Worm (Caenorhabditis elegans) whole organism, L3 larva: ENCODE measurements around the gene C30G7.2.

Source experiments
- R02D3.7 ChIP-seq: fragments of 150-350 bp; optimal IDR thresholded peaks from 2 replicates; lab custom pipeline; 2014; ENCODE audit warnings: missing biosample characterization, missing genetic modification characterization
- ZK546.5 ChIP-seq: sonication (generic microtip); optimal IDR thresholded peaks from 2 replicates; lab custom pipeline; 2017; ENCODE audit warnings: missing biosample characterization, missing genetic modification characterization
- aly-2 ChIP-seq: fragments of 150-350 bp; optimal IDR thresholded peaks from 2 replicates; lab custom pipeline; 2014; ENCODE audit warnings: missing biosample characterization, missing genetic modification characterization
- ceh-28 ChIP-seq: fragments of 150-350 bp; optimal IDR thresholded peaks from 2 replicates; lab custom pipeline; 2014; ENCODE audit warnings: missing biosample characterization, missing genetic modification reagents, missing genetic modification characterization
- ceh-82 ChIP-seq: fragments of 150-350 bp; optimal IDR thresholded peaks from 2 replicates; lab custom pipeline; 2014; ENCODE audit warnings: missing biosample characterization, missing genetic modification characterization
- ceh-9 ChIP-seq: sonication (generic microtip); optimal IDR thresholded peaks from 2 replicates; lab custom pipeline; 2018; ENCODE audit warnings: missing biosample characterization, missing genetic modification characterization
- egl-27 ChIP-seq: sonication (generic microtip); optimal IDR thresholded peaks from 4 replicates; lab custom pipeline; 2017; ENCODE audit warnings: missing biosample characterization, missing genetic modification reagents, missing genetic modification characterization
- elt-1 ChIP-seq: fragments of 150-350 bp; optimal IDR thresholded peaks from 2 replicates; lab custom pipeline; 2014; ENCODE audit warnings: missing biosample characterization, missing genetic modification characterization
- elt-3 ChIP-seq, 3 experiments: fragments of 150-350 bp in 1 of 3; sonication (generic microtip) in 2 of 3; optimal IDR thresholded peaks; 2 replicates in 2 of 3; 4 replicates in 1 of 3; lab custom pipeline; 2014 to 2017; ENCODE audit warnings: missing biosample characterization in 3 of 3, missing genetic modification characterization in 3 of 3
- eor-1 ChIP-seq, 2 experiments: fragments of 150-350 bp; optimal IDR thresholded peaks; 2 replicates each; lab custom pipeline; 2014 to 2018; ENCODE audit warnings: missing biosample characterization in 2 of 2, missing genetic modification characterization in 2 of 2
- fkh-2 ChIP-seq: fragments of 150-350 bp; optimal IDR thresholded peaks from 2 replicates; lab custom pipeline; 2014; ENCODE audit warnings: missing biosample characterization, missing genetic modification reagents, missing genetic modification characterization
- fos-1 ChIP-seq: fragments of 150-350 bp; optimal IDR thresholded peaks from 2 replicates; lab custom pipeline; 2014; ENCODE audit warnings: missing biosample characterization, missing genetic modification characterization
- jun-1 ChIP-seq: fragments of 150-350 bp; optimal IDR thresholded peaks from 2 replicates; lab custom pipeline; 2014; ENCODE audit warnings: missing biosample characterization, missing genetic modification reagents, missing genetic modification characterization
- lin-15B ChIP-seq: fragments of 150-350 bp; optimal IDR thresholded peaks from 2 replicates; lab custom pipeline; 2014; ENCODE audit warnings: missing biosample characterization, missing genetic modification characterization
- lin-39 ChIP-seq: fragments of 150-350 bp; optimal IDR thresholded peaks from 2 replicates; lab custom pipeline; 2018; ENCODE audit warnings: missing biosample characterization, missing genetic modification reagents, missing genetic modification characterization
- lsy-12 ChIP-seq: sonication (generic microtip); optimal IDR thresholded peaks from 2 replicates; lab custom pipeline; 2016; ENCODE audit warnings: mild to moderate bottlenecking, missing genetic modification characterization, missing compliant biosample characterization
- mml-1 ChIP-seq: fragments of 150-350 bp; sonication (generic microtip); optimal IDR thresholded peaks from 3 replicates; lab custom pipeline; 2014; ENCODE audit warnings: missing biosample characterization, missing genetic modification characterization
- nfya-1 ChIP-seq: sonication (generic microtip); optimal IDR thresholded peaks from 2 replicates; lab custom pipeline; 2017; ENCODE audit warnings: missing genetic modification characterization, mild to moderate bottlenecking, missing compliant biosample characterization, antibody characterized with exemption, moderate library complexity; ENCODE audit not compliant: insufficient read depth
- nhr-11 ChIP-seq: fragments of 150-350 bp; optimal IDR thresholded peaks from 2 replicates; lab custom pipeline; 2014; ENCODE audit warnings: missing biosample characterization, missing genetic modification characterization
- nhr-12 ChIP-seq: fragments of 150-350 bp; optimal IDR thresholded peaks from 2 replicates; lab custom pipeline; 2014; ENCODE audit warnings: missing biosample characterization, missing genetic modification characterization
- nhr-23 ChIP-seq: fragments of 150-350 bp; optimal IDR thresholded peaks from 2 replicates; lab custom pipeline; 2014; ENCODE audit warnings: missing biosample characterization, missing genetic modification reagents, missing genetic modification characterization
- nhr-237 ChIP-seq: fragments of 150-350 bp; optimal IDR thresholded peaks from 2 replicates; lab custom pipeline; 2014; ENCODE audit warnings: missing biosample characterization, missing genetic modification characterization
- nhr-25 ChIP-seq: sonication (generic microtip); optimal IDR thresholded peaks from 2 replicates; lab custom pipeline; 2017; ENCODE audit warnings: missing biosample characterization, missing genetic modification characterization
- nhr-43 ChIP-seq: sonication (generic microtip); optimal IDR thresholded peaks from 2 replicates; lab custom pipeline; 2016; ENCODE audit warnings: mild to moderate bottlenecking, missing genetic modification characterization, missing compliant biosample characterization; ENCODE audit not compliant: poor library complexity, severe bottlenecking
- nhr-77 ChIP-seq: fragments of 150-350 bp; optimal IDR thresholded peaks from 2 replicates; lab custom pipeline; 2014; ENCODE audit warnings: missing biosample characterization, missing genetic modification characterization
- pha-4 ChIP-seq: fragments of 150-350 bp; optimal IDR thresholded peaks from 2 replicates; lab custom pipeline; 2014; ENCODE audit warnings: missing biosample characterization, missing genetic modification reagents, missing genetic modification characterization
- pqm-1 ChIP-seq: fragments of 150-350 bp; optimal IDR thresholded peaks from 2 replicates; lab custom pipeline; 2017; ENCODE audit warnings: missing biosample characterization, missing genetic modification characterization, inconsistent platforms
- sea-2 ChIP-seq: fragments of 150-350 bp; sonication (generic microtip); optimal IDR thresholded peaks from 4 replicates; lab custom pipeline; 2014; ENCODE audit warnings: missing biosample characterization, missing genetic modification reagents, missing genetic modification characterization
- skn-1 ChIP-seq: fragments of 150-350 bp; optimal IDR thresholded peaks from 2 replicates; lab custom pipeline; 2014; ENCODE audit warnings: missing biosample characterization, missing genetic modification characterization
- snpc-4 ChIP-seq: fragments of 150-350 bp; optimal IDR thresholded peaks from 2 replicates; lab custom pipeline; 2014; ENCODE audit warnings: missing biosample characterization, missing genetic modification characterization
- tbx-2 ChIP-seq: sonication (generic microtip); optimal IDR thresholded peaks from 2 replicates; lab custom pipeline; 2016; ENCODE audit warnings: mild to moderate bottlenecking, missing genetic modification characterization, missing compliant biosample characterization
- unc-62 ChIP-seq: fragments of 150-350 bp; sonication (generic microtip); optimal IDR thresholded peaks from 4 replicates; lab custom pipeline; 2014; ENCODE audit warnings: missing biosample characterization, missing genetic modification reagents, missing genetic modification characterization
- ztf-11 ChIP-seq: fragments of 150-350 bp; optimal IDR thresholded peaks from 2 replicates; lab custom pipeline; 2014; ENCODE audit warnings: missing biosample characterization, missing genetic modification characterization

Gene C30G7.2

ce11 chrV:14955676-14956075, 19.0 kb downstream of the C30G7.2 start, which contains the start of gene F02D8.9:
F02D8.9 (minus strand) TSS chrV:14955776.
- no peak for TF ChIP-seq nhr-237 (tag; lab: Kevin White, UChicago)
- TF ChIP-seq, all 47 proteins: peak for 0

DNA sequence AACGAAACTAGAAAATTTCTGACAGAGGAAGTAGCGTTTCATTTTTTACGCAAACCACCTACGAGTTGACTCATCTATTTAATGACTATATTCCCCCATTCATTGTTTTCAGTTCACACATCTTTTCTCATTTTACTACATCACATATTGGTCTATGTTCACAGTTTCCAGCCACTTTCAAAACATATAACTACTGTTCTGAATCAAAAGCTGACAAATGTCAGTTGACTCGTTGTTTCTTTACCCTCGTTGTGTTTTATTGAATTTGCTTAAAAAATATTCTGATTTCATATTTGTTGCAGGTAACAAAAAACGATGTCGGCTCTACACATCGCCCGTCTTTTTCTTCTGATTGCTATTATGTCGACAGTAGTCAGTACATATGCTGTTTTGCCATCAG, 34.4 kb downstream of the C30G7.2 start, which contains the start of gene nlp-59:
Gene nlp-59 (plus strand): TSS at position 301 of the 400 bp plus-strand sequence.
- TF ChIP-seq mml-1 (tag; lab: Kevin White, UChicago) (no peak), pqm-1 (tag; lab: Kevin White, UChicago) (no peak), elt-3 (tag; optimal IDR thresholded peaks at IDR 0.05; lab: Kevin White, UChicago) (no peak), tbx-2 (tag; lab: Kevin White, UChicago) (no peak), pha-4 (tag; lab: Kevin White, UChicago) (no peak), jun-1 (no peak), nfya-1 (no peak), ceh-28 (tag; lab: Kevin White, UChicago) (no peak)
- TF ChIP-seq, all 47 proteins: peak for 0

DNA sequence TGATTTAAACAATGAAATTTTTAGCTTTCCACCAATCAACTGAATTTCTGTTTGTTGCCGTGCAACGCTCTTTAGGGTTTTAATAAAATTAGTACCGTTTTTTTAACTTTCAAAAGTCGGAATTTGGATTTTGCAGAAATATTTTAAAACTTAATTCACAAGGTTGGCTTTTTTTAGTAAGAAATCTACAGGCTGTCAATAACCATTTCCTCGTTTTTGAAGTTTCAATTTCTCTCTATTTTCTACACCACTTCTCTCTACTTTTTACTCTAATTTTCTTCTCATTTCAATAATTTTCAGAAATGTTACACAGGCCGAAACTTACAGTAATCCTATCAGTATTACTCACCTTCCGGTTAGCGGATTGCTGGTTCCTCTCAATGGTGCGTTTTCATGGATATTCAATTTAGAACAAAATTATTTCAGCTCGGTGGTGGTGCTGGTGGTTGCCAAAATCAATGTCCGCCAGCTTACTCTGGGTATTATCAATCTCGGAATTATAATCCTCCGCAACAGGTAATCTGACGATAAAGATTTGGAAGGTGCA, 41.6 kb downstream of the C30G7.2 start, which contains the start of the genes grd-12 and F02D8.1:
Gene grd-12 (plus strand): TSS at position 301 of the 547 bp plus-strand sequence.
Gene F02D8.1 (minus strand): TSS at position 497 of the 547 bp plus-strand sequence.
- TF ChIP-seq lin-15B (tag; lab: Kevin White, UChicago) (no peak), elt-1 (tag; lab: Kevin White, UChicago) (no peak), jun-1 (no peak), R02D3.7 (tag; lab: Kevin White, UChicago) (no peak), nhr-77 (tag; lab: Kevin White, UChicago) (no peak), eor-1 (tag; optimal IDR thresholded peaks at IDR 0.05; lab: Kevin White, UChicago) (no peak), ceh-28 (tag; lab: Kevin White, UChicago) (no peak), nhr-11 (tag; lab: Kevin White, UChicago) (no peak), ztf-11 (tag; lab: Kevin White, UChicago) (no peak), nhr-23 (tag; lab: Kevin White, UChicago) (no peak), nhr-43 (tag; lab: Kevin White, UChicago) (no peak), nhr-12 (tag; lab: Kevin White, UChicago) (no peak), sea-2 (GFP tag; lab: Kevin White, UChicago) (no peak), mml-1 (tag; lab: Kevin White, UChicago) (no peak), nfya-1 (no peak), skn-1 (no peak), egl-27 (tag; lab: Kevin White, UChicago) (no peak)

ce11 chrV:14979937-14980336, 43.2 kb downstream of the C30G7.2 start, which contains the start of gene xbx-1:
xbx-1 (plus strand) TSS chrV:14980237.
- no peak for TF ChIP-seq pqm-1 (tag; lab: Kevin White, UChicago)
- TF ChIP-seq nhr-25, result no peak
- TF ChIP-seq snpc-4 (tag; lab: Kevin White, UChicago), result no peak
- TF ChIP-seq aly-2, result no peak
- TF ChIP-seq lin-39 (tag; lab: Kevin White, UChicago), result no peak
- TF ChIP-seq nhr-12 (tag; lab: Kevin White, UChicago), result no peak
- no peak for TF ChIP-seq ceh-9 (tag; lab: Kevin White, UChicago)
- TF ChIP-seq nfya-1, result no peak
- TF ChIP-seq elt-3 (tag; optimal IDR thresholded peaks at IDR 0.05; lab: Kevin White, UChicago), result no peak
- TF ChIP-seq nhr-11 (tag; lab: Kevin White, UChicago), result no peak
- TF ChIP-seq ZK546.5 (tag; lab: Kevin White, UChicago), result no peak
- no peak for TF ChIP-seq nhr-23 (tag; lab: Kevin White, UChicago)

DNA sequence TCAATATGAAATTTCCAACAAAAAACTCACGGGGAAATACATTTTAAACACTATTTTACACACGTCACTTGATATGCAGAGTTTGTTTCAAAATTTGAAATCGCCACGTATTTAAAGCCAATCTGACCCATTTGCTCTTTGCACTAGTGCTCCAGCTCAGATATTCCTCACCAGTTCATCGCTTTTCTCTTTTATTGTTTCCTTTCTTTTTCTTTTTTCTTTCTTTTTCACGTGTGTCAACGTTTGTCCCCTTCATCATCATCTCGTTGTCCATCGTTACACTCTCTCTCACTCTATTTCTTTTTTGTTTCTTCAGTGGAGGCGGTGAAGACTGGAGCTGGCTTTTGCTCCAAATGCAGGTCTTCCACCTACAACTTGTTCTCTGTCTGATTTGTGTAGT, 47.9 kb downstream of the C30G7.2 start, which contains the start of gene F02D8.4:
Gene F02D8.4 (plus strand): TSS at position 301 of the 400 bp plus-strand sequence.
- no peak for TF ChIP-seq pha-4 (tag; lab: Kevin White, UChicago)
- no peak for TF ChIP-seq ztf-11 (tag; lab: Kevin White, UChicago)
- no peak for TF ChIP-seq ceh-82 (tag; lab: Kevin White, UChicago)
- TF ChIP-seq fkh-2 (tag; lab: Kevin White, UChicago), result no peak
- TF ChIP-seq lsy-12, result no peak
- no peak for TF ChIP-seq fos-1
- TF ChIP-seq unc-62 (GFP tag; lab: Kevin White, UChicago), result no peak
- no peak for TF ChIP-seq R02D3.7 (tag; lab: Kevin White, UChicago)
- TF ChIP-seq nhr-11 (tag; lab: Kevin White, UChicago), result no peak
- no peak for TF ChIP-seq aly-2
- TF ChIP-seq ceh-9 (tag; lab: Kevin White, UChicago), result no peak
